Worm (Caenorhabditis elegans) whole organism, midembryonic: ENCODE measurements around the gene Y62E10A.24.

Experiments used
- flt-1 ChIP-seq: fragments of 200-800 bp; sonication (Bioruptor generic); IDR thresholded peaks from 2 replicates; pipeline ENCODE4 v1.3.6; 2022; ENCODE audit warnings: missing genetic modification characterization, missing compliant biosample characterization
- klf-2 ChIP-seq: fragments of 200-800 bp; sonication (Bioruptor generic); conservative IDR thresholded peaks from 2 replicates; pipeline ENCODE4 v1.3.6; 2022; ENCODE audit warnings: missing genetic modification reagents, missing genetic modification characterization, missing compliant biosample characterization
- med-1 ChIP-seq: sonication (generic microtip); optimal IDR thresholded peaks from 2 replicates; lab custom pipeline; 2017; ENCODE audit warnings: missing genetic modification characterization, mild to moderate bottlenecking, missing compliant biosample characterization, antibody characterized with exemption, missing genetic modification reagents; ENCODE audit not compliant: insufficient read depth
- ref-1 ChIP-seq: fragments of 200-800 bp; sonication (Bioruptor generic); conservative IDR thresholded peaks from 2 replicates; pipeline ENCODE4 v1.3.6; 2022; ENCODE audit warnings: missing genetic modification reagents, missing genetic modification characterization, missing compliant biosample characterization
- ztf-29 ChIP-seq: fragments of 200-800 bp; sonication (Bioruptor generic); IDR thresholded peaks from 2 replicates; pipeline ENCODE4 v1.3.6; 2022; ENCODE audit warnings: missing genetic modification reagents, missing genetic modification characterization, missing compliant biosample characterization

DNA sequence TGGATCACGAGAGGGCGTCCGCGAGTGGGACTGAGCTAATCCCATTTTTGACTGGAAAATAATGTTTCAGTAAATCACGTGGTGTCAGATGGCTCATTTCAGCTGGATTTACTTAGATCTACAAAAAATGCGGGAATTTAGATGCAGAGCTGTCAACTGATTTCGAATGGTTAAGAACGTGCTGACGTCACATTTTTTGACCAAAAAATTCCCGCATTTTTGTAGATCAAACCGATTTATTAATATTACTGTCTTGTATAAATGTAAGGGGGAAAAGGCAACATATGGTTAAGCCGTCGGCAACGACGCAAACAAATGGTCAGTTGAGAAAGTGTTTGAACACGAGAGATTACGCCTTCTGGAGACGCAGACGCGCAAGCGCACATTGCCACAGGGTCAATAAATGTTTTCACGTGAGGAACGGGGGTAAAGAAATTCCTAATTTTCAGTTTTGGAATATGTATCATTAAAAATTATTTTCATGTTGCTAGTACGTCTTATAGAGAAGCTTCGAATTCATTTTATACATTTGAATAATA is 42.4 kb downstream of the Y62E10A.24 start, which contains the start of gene gcl-1:
- no peak for TF ChIP-seq ref-1 (GFP tag; lab: Robert Waterston, UW)
- TF ChIP-seq med-1 (GFP tag; lab: Kevin White, UChicago) = no peak
- TF ChIP-seq flt-1 = no peak
- TF ChIP-seq ztf-29 (GFP tag; lab: Robert Waterston, UW) = peak; percentile 57; the same call in 1 of the 2 replicates
- no peak for TF ChIP-seq klf-2 (GFP tag; lab: Robert Waterston, UW)
